Worm (Caenorhabditis elegans) whole organism, young adult: ENCODE results near the gene ZC449.1.

ENCODE experiments used
- B0019.2 ChIP-seq: fragments of 200-800 bp; sonication (Bioruptor generic); conservative IDR thresholded peaks from 2 replicates; pipeline ENCODE4 v1.3.6; 2022; ENCODE audit warnings: missing genetic modification reagents, missing genetic modification characterization, missing compliant biosample characterization
- B0336.3 ChIP-seq: fragments of 200-800 bp; sonication (Bioruptor generic); IDR thresholded peaks from 2 replicates; pipeline ENCODE4 v1.3.6; 2022; ENCODE audit warnings: missing genetic modification characterization, missing compliant biosample characterization
- C06A6.2 ChIP-seq: fragments of 200-800 bp; sonication (Bioruptor generic); conservative IDR thresholded peaks from 2 replicates; pipeline ENCODE4 v1.3.6; 2022; ENCODE audit warnings: missing genetic modification characterization, missing compliant biosample characterization
- F23B12.7 ChIP-seq: sonication (generic microtip); optimal IDR thresholded peaks from 2 replicates; lab custom pipeline; 2017; ENCODE audit warnings: missing genetic modification characterization, mild to moderate bottlenecking, missing compliant biosample characterization, antibody characterized with exemption, moderate library complexity; ENCODE audit not compliant: insufficient read depth
- F39B2.1 ChIP-seq: fragments of 200-800 bp; sonication (Bioruptor generic); IDR thresholded peaks from 2 replicates; pipeline ENCODE4 v1.3.6; 2022; ENCODE audit warnings: missing genetic modification reagents, missing genetic modification characterization, missing compliant biosample characterization
- F52B5.7 ChIP-seq: sonication (generic microtip); optimal IDR thresholded peaks from 2 replicates; lab custom pipeline; 2016; ENCODE audit warnings: mild to moderate bottlenecking, missing genetic modification characterization, missing compliant biosample characterization
- F55B11.4 ChIP-seq: sonication (generic microtip); optimal IDR thresholded peaks from 2 replicates; lab custom pipeline; 2016; ENCODE audit warnings: missing compliant biosample characterization, missing genetic modification characterization, borderline replicate concordance; ENCODE audit not compliant: insufficient read depth
- K11D2.4 ChIP-seq: fragments of 200-800 bp; sonication (Bioruptor generic); IDR thresholded peaks from 2 replicates; pipeline ENCODE4 v1.3.6; 2022; ENCODE audit warnings: missing genetic modification reagents, missing genetic modification characterization, missing compliant biosample characterization
- K12H6.12 ChIP-seq: fragments of 200-800 bp; sonication (Bioruptor generic); optimal IDR thresholded peaks from 2 replicates; lab custom pipeline; 2018; ENCODE audit warnings: mild to moderate bottlenecking, missing genetic modification characterization, missing compliant biosample characterization
- Y53G8AR.9 ChIP-seq: fragments of 200-800 bp; sonication (Bioruptor generic); conservative IDR thresholded peaks from 2 replicates; pipeline ENCODE4 v1.3.6; 2022; ENCODE audit warnings: missing genetic modification reagents, missing genetic modification characterization, missing compliant biosample characterization
- Y67H2A.10 ChIP-seq: fragments of 200-800 bp; sonication (Bioruptor generic); conservative IDR thresholded peaks from 2 replicates; pipeline ENCODE4 v1.3.6; 2022; ENCODE audit warnings: missing genetic modification reagents, missing genetic modification characterization, missing compliant biosample characterization
- Y95B8A.8 ChIP-seq: fragments of 200-800 bp; sonication (Bioruptor generic); IDR thresholded peaks from 2 replicates; pipeline ENCODE4 v1.3.6; 2022; ENCODE audit warnings: missing genetic modification reagents, missing genetic modification characterization, missing compliant biosample characterization
- aptf-3 ChIP-seq: fragments of 200-800 bp; sonication (Bioruptor generic); IDR thresholded peaks from 2 replicates; pipeline ENCODE4 v1.3.6; 2022; ENCODE audit warnings: missing genetic modification characterization, missing compliant biosample characterization
- bed-2 ChIP-seq: fragments of 200-800 bp; sonication (Bioruptor generic); IDR thresholded peaks from 2 replicates; pipeline ENCODE4 v1.3.6; 2022; ENCODE audit warnings: missing genetic modification reagents, missing genetic modification characterization, missing compliant biosample characterization
- cebp-1 ChIP-seq, 2 experiments: fragments of 200-800 bp in 1 of 2; sonication (Bioruptor generic) in 1 of 2; sonication (generic microtip) in 1 of 2; IDR thresholded peaks in 1 of 2; optimal IDR thresholded peaks in 1 of 2; 2 replicates each; pipeline versions ENCODE4 v1.3.6 to Lab custom; 2017 to 2022; ENCODE audit warnings: missing compliant biosample characterization in 2 of 2, missing genetic modification characterization in 2 of 2, mild to moderate bottlenecking in 1 of 2, missing genetic modification reagents in 1 of 2, moderate library complexity in 1 of 2
- ceh-79 ChIP-seq: sonication (generic microtip); optimal IDR thresholded peaks from 2 replicates; lab custom pipeline; 2017; ENCODE audit warnings: mild to moderate bottlenecking, missing genetic modification characterization, missing compliant biosample characterization
- dpff-1 ChIP-seq: sonication (generic microtip); optimal IDR thresholded peaks from 2 replicates; lab custom pipeline; 2017; ENCODE audit warnings: mild to moderate bottlenecking, missing genetic modification characterization, missing compliant biosample characterization
- efl-1 ChIP-seq: fragments of 150-350 bp; optimal IDR thresholded peaks from 2 replicates; lab custom pipeline; 2014; ENCODE audit warnings: missing biosample characterization, missing genetic modification reagents, missing genetic modification characterization
- egl-44 ChIP-seq: fragments of 200-800 bp; sonication (Bioruptor generic); IDR thresholded peaks from 2 replicates; pipeline ENCODE4 v1.3.6; 2022; ENCODE audit warnings: missing genetic modification reagents, missing genetic modification characterization, missing compliant biosample characterization
- egrh-3 ChIP-seq: fragments of 200-800 bp; sonication (Bioruptor generic); IDR thresholded peaks from 2 replicates; pipeline ENCODE4 v1.3.6; 2022; ENCODE audit warnings: missing genetic modification reagents, missing genetic modification characterization, missing compliant biosample characterization
- ekl-4 ChIP-seq: fragments of 200-800 bp; sonication (Bioruptor generic); IDR thresholded peaks from 2 replicates; pipeline ENCODE4 v1.3.6; 2022; ENCODE audit warnings: missing genetic modification reagents, missing genetic modification characterization, missing compliant biosample characterization
- fkh-3 ChIP-seq: sonication (generic microtip); optimal IDR thresholded peaks from 2 replicates; lab custom pipeline; 2016; ENCODE audit warnings: mild to moderate bottlenecking, missing genetic modification characterization, missing compliant biosample characterization
- hmg-1.2 ChIP-seq: fragments of 200-800 bp; sonication (Bioruptor generic); IDR thresholded peaks from 2 replicates; pipeline ENCODE4 v1.3.6; 2022; ENCODE audit warnings: missing genetic modification reagents, missing genetic modification characterization, missing compliant biosample characterization
- hsf-1 ChIP-seq: fragments of 200-800 bp; sonication (Bioruptor generic); IDR thresholded peaks from 2 replicates; pipeline ENCODE4 v1.3.6; 2022; ENCODE audit warnings: missing genetic modification reagents, missing genetic modification characterization, missing compliant biosample characterization
- lag-1 ChIP-seq: fragments of 200-800 bp; sonication (Bioruptor generic); IDR thresholded peaks from 2 replicates; pipeline ENCODE4 v1.3.6; 2022; ENCODE audit warnings: missing genetic modification reagents, missing genetic modification characterization, missing compliant biosample characterization
- let-607 ChIP-seq, 2 experiments: fragments of 200-800 bp in 1 of 2; sonication (Bioruptor generic) in 1 of 2; sonication (generic microtip) in 1 of 2; optimal IDR thresholded peaks; 2 replicates each; lab custom pipeline; 2016 to 2018; ENCODE audit warnings: mild to moderate bottlenecking in 2 of 2, missing compliant biosample characterization in 2 of 2, missing genetic modification characterization in 2 of 2, moderate library complexity in 2 of 2, missing genotype in 1 of 2
- lin-40 ChIP-seq: sonication (generic microtip); optimal IDR thresholded peaks from 2 replicates; lab custom pipeline; 2016; ENCODE audit warnings: missing genetic modification characterization, mild to moderate bottlenecking, missing compliant biosample characterization, missing genotype, missing genetic modification reagents
- lsy-27 ChIP-seq: sonication (generic microtip); optimal IDR thresholded peaks from 2 replicates; lab custom pipeline; 2017; ENCODE audit warnings: missing genetic modification characterization, mild to moderate bottlenecking, missing compliant biosample characterization, antibody characterized with exemption, missing genotype, borderline replicate concordance; ENCODE audit not compliant: insufficient read depth
- madf-3 ChIP-seq: fragments of 200-800 bp; sonication (Bioruptor generic); IDR thresholded peaks from 2 replicates; pipeline ENCODE4 v1.3.6; 2022; ENCODE audit warnings: missing genetic modification reagents, missing genetic modification characterization, missing compliant biosample characterization
- mcd-1 ChIP-seq: fragments of 200-800 bp; sonication (Bioruptor generic); IDR thresholded peaks from 2 replicates; pipeline ENCODE4 v1.3.6; 2022; ENCODE audit warnings: missing genetic modification reagents, missing genetic modification characterization, missing compliant biosample characterization
- mel-28 ChIP-seq: sonication (generic microtip); optimal IDR thresholded peaks from 2 replicates; lab custom pipeline; 2016; ENCODE audit warnings: borderline replicate concordance, mild to moderate bottlenecking, missing genetic modification characterization, missing compliant biosample characterization
- nhr-120 ChIP-seq: fragments of 200-800 bp; sonication (Bioruptor generic); IDR thresholded peaks from 2 replicates; pipeline ENCODE4 v1.3.6; 2022; ENCODE audit warnings: missing genetic modification characterization, missing compliant biosample characterization
- nhr-80 ChIP-seq: sonication (generic microtip); optimal IDR thresholded peaks from 2 replicates; lab custom pipeline; 2016; ENCODE audit warnings: missing genetic modification characterization, missing compliant biosample characterization
- pha-4 ChIP-seq: fragments of 150-350 bp; sonication (generic microtip); optimal IDR thresholded peaks from 2 replicates; lab custom pipeline; 2014; ENCODE audit warnings: missing biosample characterization, missing genetic modification reagents, missing genetic modification characterization
- rec-8 ChIP-seq, 2 experiments: sonication (generic microtip); optimal IDR thresholded peaks; 2 replicates each; lab custom pipeline; 2016; ENCODE audit warnings: mild to moderate bottlenecking in 2 of 2, missing genetic modification characterization in 2 of 2, missing genetic modification reagents in 2 of 2, missing genotype in 2 of 2, missing biosample characterization in 1 of 2, missing compliant biosample characterization in 1 of 2, moderate library complexity in 1 of 2
- snpc-1.1 ChIP-seq: sonication (generic microtip); optimal IDR thresholded peaks from 2 replicates; lab custom pipeline; 2017; ENCODE audit warnings: missing genetic modification characterization, mild to moderate bottlenecking, missing compliant biosample characterization, antibody characterized with exemption, moderate library complexity, missing genotype, missing genetic modification reagents; ENCODE audit not compliant: insufficient read depth
- unc-62 ChIP-seq: fragments of 150-350 bp; optimal IDR thresholded peaks from 2 replicates; lab custom pipeline; 2014; ENCODE audit warnings: missing biosample characterization, missing genetic modification reagents, missing genetic modification characterization
- zfh-2 ChIP-seq: fragments of 200-800 bp; sonication (Bioruptor generic); conservative IDR thresholded peaks from 2 replicates; pipeline ENCODE4 v1.3.6; 2022; ENCODE audit warnings: missing genetic modification reagents, missing genetic modification characterization, missing compliant biosample characterization
- ztf-28 ChIP-seq: fragments of 200-800 bp; sonication (Bioruptor generic); IDR thresholded peaks from 2 replicates; pipeline ENCODE4 v1.3.6; 2022; ENCODE audit warnings: missing genetic modification reagents, missing genetic modification characterization, missing compliant biosample characterization
- ztf-3 ChIP-seq: fragments of 200-800 bp; sonication (Bioruptor generic); optimal IDR thresholded peaks from 2 replicates; lab custom pipeline; 2018; ENCODE audit warnings: mild to moderate bottlenecking, missing genetic modification characterization, missing compliant biosample characterization

Gene ZC449.1

DNA sequence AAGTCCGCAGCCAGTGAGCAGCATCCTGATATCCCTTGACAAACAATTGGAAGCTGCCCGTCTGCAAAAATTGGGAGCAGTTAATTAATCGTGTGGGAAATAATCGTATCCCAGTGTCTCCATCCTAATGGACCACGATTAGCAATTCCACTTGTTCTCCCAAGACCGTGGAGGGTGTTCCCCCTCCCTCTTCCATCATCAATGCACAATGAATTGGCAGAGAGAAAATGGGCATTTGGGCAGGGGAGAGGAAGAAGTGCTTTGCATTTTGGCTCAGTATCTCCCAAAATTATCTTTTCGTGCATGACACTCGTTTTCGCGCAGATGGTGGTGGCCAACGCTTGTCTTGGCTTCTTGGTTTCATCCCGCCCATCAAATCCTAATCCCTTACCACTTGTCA, 46.1 kb upstream of the ZC449.1 start:
- TF ChIP-seq egl-44 (GFP tag; lab: Robert Waterston, UW), result no peak
- TF ChIP-seq ceh-79 (tag; lab: Kevin White, UChicago), result no peak
- no peak for TF ChIP-seq mel-28
- TF ChIP-seq lag-1, result no peak
- no peak for TF ChIP-seq snpc-1.1
- TF ChIP-seq rec-8 (tag; optimal IDR thresholded peaks at IDR 0.05; lab: Kevin White, UChicago), result no peak
- TF ChIP-seq, all 124 proteins: peak for 0

DNA sequence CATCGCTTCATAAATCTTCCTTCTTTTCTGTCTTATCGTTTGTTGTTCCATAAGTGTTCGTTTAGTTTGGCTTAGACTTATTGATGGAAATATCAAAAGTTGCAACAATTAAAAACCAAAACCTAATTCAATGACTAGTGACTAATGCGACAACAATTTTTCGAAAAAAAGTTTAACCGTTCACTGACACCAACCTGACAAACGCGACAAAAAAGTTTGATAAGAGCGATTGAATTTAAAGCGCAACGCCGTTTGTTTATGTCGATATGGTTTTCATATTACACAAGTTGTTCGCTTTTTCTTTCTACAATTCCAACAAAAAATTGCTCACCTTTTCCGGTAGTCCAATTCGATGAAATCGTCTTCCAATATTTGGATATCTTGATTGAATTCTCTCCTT, 45.2 kb upstream of the ZC449.1 start:
- TF ChIP-seq unc-62 (GFP tag; lab: Kevin White, UChicago), result no peak
- peak; percentile 64 for TF ChIP-seq nhr-80 (tag; lab: Kevin White, UChicago)
- no peak for TF ChIP-seq F52B5.7 (tag; lab: Kevin White, UChicago)
- no peak for TF ChIP-seq Y67H2A.10 (GFP tag; lab: Robert Waterston, UW)
- no peak for TF ChIP-seq hsf-1 (GFP tag; lab: Robert Waterston, UW)
- no peak for TF ChIP-seq dpff-1
- TF ChIP-seq nhr-120 (GFP tag; lab: Robert Waterston, UW), result no peak
- TF ChIP-seq, all 124 proteins: peak for 1

DNA sequence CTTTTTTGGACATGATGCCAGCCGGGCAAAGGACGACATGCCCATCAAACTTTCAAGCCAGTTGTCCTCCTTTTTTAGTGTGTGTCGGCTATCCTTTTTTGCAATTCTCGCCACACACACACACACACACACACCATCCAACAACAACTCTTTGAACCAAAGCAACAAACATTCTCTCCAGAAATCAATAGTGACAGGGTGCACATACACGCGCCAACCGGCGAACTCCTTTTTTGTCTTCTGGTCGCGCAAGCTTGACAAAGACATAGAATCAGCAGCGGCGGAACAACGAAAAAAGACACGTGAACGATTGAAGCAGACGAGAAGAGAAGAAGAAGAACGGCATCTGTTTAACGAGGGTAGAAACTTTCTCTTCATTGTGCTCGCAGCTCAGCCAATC, 43.2 kb upstream of the ZC449.1 start:
- TF ChIP-seq ztf-3 (no peak), dpff-1 (no peak), F23B12.7 (no peak), B0336.3 (no peak), F39B2.1 (GFP tag; lab: Robert Waterston, UW) (no peak), zfh-2 (GFP tag; lab: Robert Waterston, UW) (0 out of 2 replicates have a peak, but pooled peaks have one; percentile 22), hmg-1.2 (GFP tag; lab: Robert Waterston, UW) (peak; percentile 17; the same call in 1 of the 2 replicates), bed-2 (GFP tag; lab: Robert Waterston, UW) (no peak), cebp-1 (GFP tag; IDR thresholded peaks at IDR 0.05; lab: Robert Waterston, UW) (no peak), cebp-1 (tag; optimal IDR thresholded peaks at IDR 0.05; lab: Kevin White, UChicago) (peak; percentile 14)
- TF ChIP-seq, all 124 proteins: peak for 3

DNA sequence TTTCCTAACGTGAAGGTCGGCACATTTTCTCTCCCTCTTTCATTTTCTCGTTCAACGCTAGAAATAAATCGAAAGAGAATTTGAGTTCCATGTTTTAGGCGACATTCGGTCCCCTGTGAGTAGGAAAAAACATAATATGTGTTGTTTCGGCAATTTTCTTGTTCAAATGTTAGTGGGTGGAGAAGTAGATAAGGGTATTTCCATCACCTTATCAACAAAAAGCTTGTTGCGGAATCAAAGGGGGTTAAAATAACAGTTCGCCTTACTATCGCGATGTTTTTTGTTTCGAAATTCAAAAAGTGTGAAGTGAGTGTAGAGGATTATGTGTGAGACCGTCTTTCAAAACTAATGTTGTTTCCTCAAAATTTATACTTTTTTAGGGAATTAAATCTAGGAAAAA, 42.6 kb upstream of the ZC449.1 start:
- no peak for TF ChIP-seq nhr-120 (GFP tag; lab: Robert Waterston, UW)
- TF ChIP-seq nhr-80 (tag; lab: Kevin White, UChicago), result peak; percentile 26
- TF ChIP-seq K12H6.12 (tag; lab: Kevin White, UChicago), result no peak
- TF ChIP-seq Y53G8AR.9 (GFP tag; lab: Robert Waterston, UW), result no peak
- no peak for TF ChIP-seq madf-3
- TF ChIP-seq lsy-27 (tag; lab: Kevin White, UChicago), result no peak

DNA sequence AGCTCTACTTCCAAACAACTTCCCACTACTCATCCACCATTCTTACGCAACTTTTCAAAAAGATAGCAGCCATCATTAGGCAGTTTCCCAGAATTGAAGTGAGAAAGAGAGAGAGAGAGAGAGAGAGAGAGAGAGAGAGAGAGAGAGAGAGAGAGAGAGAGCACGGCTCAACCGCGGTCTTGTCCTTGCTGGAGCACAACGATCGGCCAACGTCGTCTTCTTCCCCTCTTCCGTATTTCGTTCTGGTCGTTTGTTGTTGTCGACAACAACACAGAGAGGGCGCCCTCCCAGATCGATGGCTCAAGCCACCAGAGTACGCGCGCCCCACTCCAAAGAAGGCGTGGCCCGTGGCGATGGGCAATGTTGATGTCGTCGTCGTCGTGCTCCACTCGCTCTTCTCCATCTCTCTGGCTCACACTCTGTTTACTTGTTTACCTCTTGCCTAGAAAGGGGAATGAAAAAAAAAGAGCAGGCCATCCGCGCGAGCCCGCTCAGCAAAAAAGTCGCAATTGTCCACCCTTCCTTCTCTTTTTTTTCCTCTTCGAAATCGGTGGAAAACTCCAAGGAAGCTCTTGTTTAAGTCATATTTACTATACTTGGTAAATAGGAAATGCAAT, 42.1 kb upstream of the ZC449.1 start:
- TF ChIP-seq egrh-3 (GFP tag; lab: Robert Waterston, UW) (0 out of 2 replicates have a peak, but pooled peaks have one; percentile 13), efl-1 (GFP tag; lab: Kevin White, UChicago) (no peak), ekl-4 (GFP tag; lab: Robert Waterston, UW) (peak; percentile 44; the same call in 1 of the 2 replicates), pha-4 (no peak), lin-40 (peak; percentile 22), fkh-3 (tag; lab: Kevin White, UChicago) (no peak), C06A6.2 (GFP tag; lab: Robert Waterston, UW) (no peak), ztf-28 (GFP tag; lab: Robert Waterston, UW) (no peak), Y95B8A.8 (GFP tag; lab: Robert Waterston, UW) (no peak), let-607 (tag; optimal IDR thresholded peaks at IDR 0.05; lab: Kevin White, UChicago) (no peak), F55B11.4 (tag; lab: Kevin White, UChicago) (no peak), K11D2.4 (GFP tag; lab: Robert Waterston, UW) (peak; percentile 59; the same call in 1 of the 2 replicates), mcd-1 (GFP tag; lab: Robert Waterston, UW) (peak; percentile 19; the same call in 1 of the 2 replicates), B0019.2 (no peak), K12H6.12 (tag; lab: Kevin White, UChicago) (peak; percentile 62), aptf-3 (GFP tag; lab: Robert Waterston, UW) (no peak)
